Worm (Caenorhabditis elegans) whole organism, L4/young adult: Measurements from ENCODE around the gene mlc-7.

Source experiments
- dao-5 ChIP-seq: sonication (generic microtip); optimal IDR thresholded peaks from 2 replicates; lab custom pipeline; 2016; ENCODE audit warnings: missing genotype, missing genetic modification characterization, moderate library complexity, missing compliant biosample characterization
- him-1 ChIP-seq: sonication (generic microtip); optimal IDR thresholded peaks from 2 replicates; lab custom pipeline; 2016; ENCODE audit warnings: missing genotype, missing genetic modification reagents, missing genetic modification characterization, missing compliant biosample characterization

- TF ChIP-seq him-1: no peak
- TF ChIP-seq dao-5 (tag; lab: Kevin White, UChicago): no peak
Measured at ce11 chrIII:13714950-13715349, 36.3 kb upstream of the mlc-7 start.
